Worm (Caenorhabditis elegans) whole organism, early embryonic: ENCODE data around the gene tbx-8.

Experiments used
- ama-1 ChIP-seq: fragments of 150-350 bp; optimal IDR thresholded peaks from 2 replicates; lab custom pipeline; 2014
- ceh-13 ChIP-seq: fragments of 200-800 bp; sonication (Bioruptor generic); optimal IDR thresholded peaks from 2 replicates; lab custom pipeline; 2018; ENCODE audit warnings: mild to moderate bottlenecking, missing genetic modification characterization, missing compliant biosample characterization
- ets-7 ChIP-seq: sonication (generic microtip); optimal IDR thresholded peaks from 2 replicates; lab custom pipeline; 2016; ENCODE audit warnings: missing genotype, missing genetic modification characterization, missing compliant biosample characterization
- flt-1 ChIP-seq: fragments of 200-800 bp; sonication (Bioruptor generic); IDR thresholded peaks from 2 replicates; pipeline ENCODE4 v1.3.6; 2022; ENCODE audit warnings: missing genetic modification characterization, missing compliant biosample characterization
- hmbx-1 ChIP-seq: sonication (generic microtip); optimal IDR thresholded peaks from 2 replicates; lab custom pipeline; 2016; ENCODE audit warnings: mild to moderate bottlenecking, missing genetic modification characterization, missing compliant biosample characterization
- pes-1 ChIP-seq: fragments of 200-800 bp; sonication (Bioruptor generic); IDR thresholded peaks from 2 replicates; pipeline ENCODE4 v1.3.6; 2022; ENCODE audit warnings: missing genetic modification reagents, missing genetic modification characterization, missing compliant biosample characterization
- scrt-1 ChIP-seq: fragments of 200-800 bp; sonication (Bioruptor generic); IDR thresholded peaks from 2 replicates; pipeline ENCODE4 v1.3.6; 2022; ENCODE audit warnings: missing genetic modification characterization, missing compliant biosample characterization
- tbx-11 ChIP-seq: fragments of 200-800 bp; sonication (Bioruptor generic); IDR thresholded peaks from 2 replicates; pipeline ENCODE4 v1.3.6; 2022; ENCODE audit warnings: missing genetic modification characterization, missing compliant biosample characterization
- tra-4 ChIP-seq: sonication (generic microtip); optimal IDR thresholded peaks from 2 replicates; lab custom pipeline; 2017; ENCODE audit warnings: missing genetic modification characterization, missing compliant biosample characterization

ce11 chrIII:10329811-10330210 lies 17.3 kb upstream of the tbx-8 start:
- TF ChIP-seq hmbx-1 (tag; lab: Kevin White, UChicago), result no peak
- no peak for TF ChIP-seq pes-1 (GFP tag; lab: Robert Waterston, UW)
- no peak for TF ChIP-seq tra-4 (tag; lab: Kevin White, UChicago)
- no peak for TF ChIP-seq ets-7 (tag; lab: Kevin White, UChicago)
- TF ChIP-seq ama-1 (lab: Kevin White, UChicago), result no peak
- no peak for TF ChIP-seq flt-1
- no peak for TF ChIP-seq tbx-11 (GFP tag; lab: Robert Waterston, UW)
- TF ChIP-seq scrt-1, result no peak
- no peak for TF ChIP-seq ceh-13 (GFP tag; lab: Kevin White, UChicago)
